Fruit fly (Drosophila melanogaster): ENCODE results near the gene Rab11.

The Rab11 gene

dm6 chr3R:21111964-21112740 lies 944 bp downstream of the Rab11 start:
- TF ChIP-seq CG32264 (GFP tag; optimal IDR thresholded peaks at IDR 0.05) (peak; percentile 22), woc (GFP tag; optimal IDR thresholded peaks at IDR 0.05) (peak; percentile 42), foxo (GFP tag; optimal IDR thresholded peaks at IDR 0.05) (peak in 1 of 2 experiments; percentile 19), Jra (GFP tag; optimal IDR thresholded peaks at IDR 0.05) (no peak), Sp1 (GFP tag; optimal IDR thresholded peaks at IDR 0.05) (peak; percentile 41), OdsH (GFP tag; optimal IDR thresholded peaks at IDR 0.05) (peak; percentile 59), ey (GFP tag; optimal IDR thresholded peaks at IDR 0.05) (peak; percentile 36), Hr78 (GFP tag; optimal IDR thresholded peaks at IDR 0.05) (no peak), rgr (GFP tag; optimal IDR thresholded peaks at IDR 0.05) (peak; percentile 47), br (GFP tag; optimal IDR thresholded peaks at IDR 0.05) (peak; percentile 23), HLH106 (tag; optimal IDR thresholded peaks at IDR 0.05) (peak; percentile 55), Rel (GFP tag; optimal IDR thresholded peaks at IDR 0.05) (no peak), Rel (tag; optimal IDR thresholded peaks at IDR 0.05) (peak; percentile 12), h (GFP tag; optimal IDR thresholded peaks at IDR 0.05) (peak; percentile 51), Vsx2 (GFP tag; optimal IDR thresholded peaks at IDR 0.05; ENCODE audit: partially characterized antibody) (no peak), Myc (optimal IDR thresholded peaks at IDR 0.05) (no peak), CrebA (GFP tag; optimal IDR thresholded peaks at IDR 0.05; ENCODE audit: borderline replicate concordance) (no peak), psq (GFP tag; optimal IDR thresholded peaks at IDR 0.05) (peak; percentile 1), dsf (GFP tag; optimal IDR thresholded peaks at IDR 0.05; ENCODE audit: borderline replicate concordance) (no peak), sv (GFP tag; optimal IDR thresholded peaks at IDR 0.05) (no peak), fru (GFP tag; optimal IDR thresholded peaks at IDR 0.05) (peak; percentile 25), Dif (GFP tag; optimal IDR thresholded peaks at IDR 0.05; ENCODE audit: partially characterized antibody) (peak; percentile 54), Abd-B (GFP tag; optimal IDR thresholded peaks at IDR 0.05) (no peak), dl (GFP tag; optimal IDR thresholded peaks at IDR 0.05; ENCODE audit: insufficient read depth in 1 of 2, partially characterized antibody in 2 of 2) (peak; percentile 51 to 52), Dfd (GFP tag; optimal IDR thresholded peaks at IDR 0.05) (no peak), sage (GFP tag; optimal IDR thresholded peaks at IDR 0.05) (peak; percentile 61), pan (optimal IDR thresholded peaks at IDR 0.05) (no peak), GATAd (GFP tag; optimal IDR thresholded peaks at IDR 0.05) (no peak), Hnf4 (GFP tag; optimal IDR thresholded peaks at IDR 0.05) (peak; percentile 19), Mio (GFP tag; optimal IDR thresholded peaks at IDR 0.05) (no peak)

- TF ChIP-seq woc (GFP tag; optimal IDR thresholded peaks at IDR 0.05) (no peak), Abd-B (GFP tag; optimal IDR thresholded peaks at IDR 0.05) (no peak), dsf (GFP tag; optimal IDR thresholded peaks at IDR 0.05; ENCODE audit: borderline replicate concordance) (no peak), OdsH (GFP tag; optimal IDR thresholded peaks at IDR 0.05) (peak; percentile 39), lola (GFP tag; optimal IDR thresholded peaks at IDR 0.05) (no peak), GATAd (GFP tag; optimal IDR thresholded peaks at IDR 0.05) (no peak), Hnf4 (GFP tag; optimal IDR thresholded peaks at IDR 0.05) (peak; percentile 51), Hr78 (GFP tag; optimal IDR thresholded peaks at IDR 0.05) (no peak), psq (GFP tag; optimal IDR thresholded peaks at IDR 0.05) (peak; percentile 36), usp (GFP tag; optimal IDR thresholded peaks at IDR 0.05) (no peak), dl (GFP tag; optimal IDR thresholded peaks at IDR 0.05; ENCODE audit: insufficient read depth in 1 of 2, partially characterized antibody in 2 of 2) (peak; percentile 42 to 50), CrebA (GFP tag; optimal IDR thresholded peaks at IDR 0.05; ENCODE audit: borderline replicate concordance) (no peak), ey (GFP tag; optimal IDR thresholded peaks at IDR 0.05) (peak; percentile 74), h (GFP tag; optimal IDR thresholded peaks at IDR 0.05) (peak; percentile 67), foxo (GFP tag; optimal IDR thresholded peaks at IDR 0.05) (peak in 1 of 2 experiments; percentile 75), sv (GFP tag; optimal IDR thresholded peaks at IDR 0.05) (peak; percentile 84), pan (optimal IDR thresholded peaks at IDR 0.05) (no peak), rgr (GFP tag; optimal IDR thresholded peaks at IDR 0.05) (peak; percentile 77), Jra (GFP tag; optimal IDR thresholded peaks at IDR 0.05) (peak; percentile 58), Rel (GFP tag; optimal IDR thresholded peaks at IDR 0.05) (no peak), Rel (tag; optimal IDR thresholded peaks at IDR 0.05) (no peak), Hr83 (GFP tag; optimal IDR thresholded peaks at IDR 0.05; ENCODE audit: poor library complexity, severe bottlenecking) (peak; percentile 58), HLH106 (tag; optimal IDR thresholded peaks at IDR 0.05) (peak; percentile 11), dmrt93B (GFP tag; optimal IDR thresholded peaks at IDR 0.05) (no peak), jim (GFP tag; optimal IDR thresholded peaks at IDR 0.05) (no peak), CG32264 (GFP tag; optimal IDR thresholded peaks at IDR 0.05) (peak; percentile 61), Myc (optimal IDR thresholded peaks at IDR 0.05) (no peak), tai (GFP tag; optimal IDR thresholded peaks at IDR 0.05) (no peak), Mio (GFP tag; optimal IDR thresholded peaks at IDR 0.05) (no peak), Vsx2 (GFP tag; optimal IDR thresholded peaks at IDR 0.05; ENCODE audit: partially characterized antibody) (no peak), CG9705 (GFP tag; optimal IDR thresholded peaks at IDR 0.05) (no peak), Dif (GFP tag; optimal IDR thresholded peaks at IDR 0.05; ENCODE audit: partially characterized antibody) (peak; percentile 46), fru (GFP tag; optimal IDR thresholded peaks at IDR 0.05) (peak; percentile 56), Sp1 (GFP tag; optimal IDR thresholded peaks at IDR 0.05) (peak; percentile 34), N (GFP tag; optimal IDR thresholded peaks at IDR 0.05) (no peak), sage (GFP tag; optimal IDR thresholded peaks at IDR 0.05) (no peak), Dfd (GFP tag; optimal IDR thresholded peaks at IDR 0.05) (no peak), br (GFP tag; optimal IDR thresholded peaks at IDR 0.05) (peak; percentile 67), brk (GFP tag; optimal IDR thresholded peaks at IDR 0.05) (no peak)
These were observed 1.7 kb downstream of the Rab11 start for dm6 chr3R:21112742-21113465.
